Fruit fly (Drosophila melanogaster): ENCODE measurements around the gene dob.

Gene dob

DNA sequence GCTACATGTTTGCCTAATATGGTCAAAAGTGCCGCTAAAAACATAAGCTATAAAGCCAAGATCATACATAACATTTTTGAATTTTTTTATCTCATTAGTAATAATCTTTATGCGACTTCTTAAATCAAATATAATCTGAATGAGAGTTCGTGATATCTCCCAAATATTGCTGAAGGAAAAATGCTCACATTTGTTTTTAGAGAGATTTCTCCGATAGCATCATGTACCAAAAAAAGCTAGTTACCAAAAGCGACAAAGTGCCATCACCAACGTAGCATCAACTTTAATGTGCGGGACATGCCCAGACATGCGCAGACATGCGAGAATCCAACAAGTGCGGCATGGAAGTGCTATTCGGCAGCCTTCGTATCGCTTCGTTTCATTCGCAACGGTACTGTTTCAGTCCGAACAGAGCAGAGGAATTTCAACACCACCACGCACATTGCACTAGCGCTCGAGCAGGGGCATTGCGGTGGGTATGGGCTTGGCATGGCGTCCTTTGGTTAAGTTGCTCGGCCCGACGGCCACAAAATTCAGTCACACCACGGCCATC is 22.4 kb downstream of the dob start, which contains the start of gene Rab3-GEF:
Rab3-GEF (plus strand) TSS at position 537 of the 553 bp plus-strand sequence.
- TF ChIP-seq tai (GFP tag; optimal IDR thresholded peaks at IDR 0.05) (no peak), Myc (optimal IDR thresholded peaks at IDR 0.05) (no peak), dsf (GFP tag; optimal IDR thresholded peaks at IDR 0.05; ENCODE audit: borderline replicate concordance) (no peak), pan (optimal IDR thresholded peaks at IDR 0.05) (no peak), sv (GFP tag; optimal IDR thresholded peaks at IDR 0.05) (no peak), rgr (GFP tag; optimal IDR thresholded peaks at IDR 0.05) (no peak), brk (GFP tag; optimal IDR thresholded peaks at IDR 0.05) (no peak), Jra (GFP tag; optimal IDR thresholded peaks at IDR 0.05) (no peak), dl (GFP tag; optimal IDR thresholded peaks at IDR 0.05; ENCODE audit: insufficient read depth in 1 of 2, partially characterized antibody in 2 of 2) (no peak), Mio (GFP tag; optimal IDR thresholded peaks at IDR 0.05) (no peak), woc (GFP tag; optimal IDR thresholded peaks at IDR 0.05) (no peak), sage (GFP tag; optimal IDR thresholded peaks at IDR 0.05) (no peak), foxo (GFP tag; optimal IDR thresholded peaks at IDR 0.05) (no peak), ey (GFP tag; optimal IDR thresholded peaks at IDR 0.05) (no peak), Hnf4 (GFP tag; optimal IDR thresholded peaks at IDR 0.05) (no peak), usp (GFP tag; optimal IDR thresholded peaks at IDR 0.05) (no peak), Vsx2 (GFP tag; optimal IDR thresholded peaks at IDR 0.05; ENCODE audit: partially characterized antibody) (no peak), CG32264 (GFP tag; optimal IDR thresholded peaks at IDR 0.05) (no peak), jim (GFP tag; optimal IDR thresholded peaks at IDR 0.05) (no peak)

DNA sequence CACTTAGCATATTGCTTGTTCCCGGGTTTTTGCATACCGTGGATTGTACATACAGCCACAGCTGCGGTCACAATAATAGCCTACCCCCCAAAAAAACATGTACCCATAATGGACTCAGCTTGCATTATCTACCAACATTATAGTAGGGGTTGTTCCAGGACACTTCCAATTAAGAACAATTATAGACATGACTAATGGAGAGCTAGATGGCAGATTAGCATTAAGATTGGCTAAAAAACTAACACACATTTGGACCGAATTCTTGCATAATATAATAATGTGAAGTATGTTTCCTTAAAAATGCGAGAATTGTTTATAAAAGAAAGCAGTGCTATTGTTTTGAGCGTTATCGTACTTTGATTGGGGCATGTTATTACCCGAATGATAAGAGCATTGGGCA is 23.6 kb downstream of the dob start:
- no peak for TF ChIP-seq Hnf4 (GFP tag; optimal IDR thresholded peaks at IDR 0.05)
- TF ChIP-seq HLH106 (tag; optimal IDR thresholded peaks at IDR 0.05), result peak; percentile 30
- TF ChIP-seq Abd-B (GFP tag; optimal IDR thresholded peaks at IDR 0.05), result no peak
- no peak for TF ChIP-seq dl (GFP tag; optimal IDR thresholded peaks at IDR 0.05; ENCODE audit: insufficient read depth in 1 of 2, partially characterized antibody in 2 of 2)
- no peak for TF ChIP-seq tai (GFP tag; optimal IDR thresholded peaks at IDR 0.05)
- no peak for TF ChIP-seq sv (GFP tag; optimal IDR thresholded peaks at IDR 0.05)
- no peak for TF ChIP-seq CG9705 (GFP tag; optimal IDR thresholded peaks at IDR 0.05)
- no peak for TF ChIP-seq usp (GFP tag; optimal IDR thresholded peaks at IDR 0.05)
- peak; percentile 27 for TF ChIP-seq fru (GFP tag; optimal IDR thresholded peaks at IDR 0.05)
- no peak for TF ChIP-seq Dfd (GFP tag; optimal IDR thresholded peaks at IDR 0.05)
- TF ChIP-seq ey (GFP tag; optimal IDR thresholded peaks at IDR 0.05), result no peak
- TF ChIP-seq dsf (GFP tag; optimal IDR thresholded peaks at IDR 0.05; ENCODE audit: borderline replicate concordance), result no peak
- no peak for TF ChIP-seq lola (GFP tag; optimal IDR thresholded peaks at IDR 0.05)

DNA sequence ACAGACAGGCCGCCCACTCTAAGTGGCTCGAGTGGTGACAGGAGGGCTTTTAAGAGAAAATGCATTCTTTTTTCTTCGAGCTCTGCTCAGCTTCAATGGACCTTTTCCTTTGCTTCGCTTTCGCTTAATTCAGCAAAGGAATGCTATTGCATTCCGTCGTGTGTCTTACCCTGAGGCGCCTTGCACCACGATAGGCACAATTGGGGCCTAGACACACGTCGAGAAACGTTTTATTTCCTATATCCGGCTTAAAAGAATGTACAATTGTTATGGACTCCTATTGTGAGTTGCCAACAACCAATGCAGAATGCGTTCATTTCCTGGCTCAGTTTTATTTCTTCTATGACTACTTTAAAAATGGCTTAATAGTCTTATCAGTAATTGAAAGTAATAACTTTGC is 24.4 kb downstream of the dob start:
- peak; percentile 82 for TF ChIP-seq Vsx2 (GFP tag; optimal IDR thresholded peaks at IDR 0.05; ENCODE audit: partially characterized antibody)
- no peak for TF ChIP-seq CG9705 (GFP tag; optimal IDR thresholded peaks at IDR 0.05)

DNA sequence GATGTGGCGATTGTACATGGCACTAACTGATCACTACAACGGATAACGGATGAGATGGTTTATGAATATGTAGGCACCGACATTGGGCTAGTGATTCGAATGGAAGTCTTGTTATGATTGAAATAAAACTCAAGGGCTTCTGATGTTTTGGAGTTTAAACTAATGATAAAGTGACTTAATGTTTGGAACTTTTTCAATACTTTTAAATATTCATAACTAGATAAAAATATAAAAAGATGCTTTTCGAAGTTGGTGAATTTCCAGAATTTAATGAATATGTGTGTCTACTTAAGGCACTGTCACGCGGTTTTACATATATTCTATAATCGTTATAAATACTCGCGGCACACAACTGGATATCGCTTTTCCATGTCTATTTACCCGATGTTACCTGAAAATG is 29.1 kb downstream of the dob start, which contains the start of gene CG9072:
CG9072 (minus strand) TSS at position 101 of the 400 bp plus-strand sequence.
- TF ChIP-seq lola (GFP tag; optimal IDR thresholded peaks at IDR 0.05) (no peak), jim (GFP tag; optimal IDR thresholded peaks at IDR 0.05) (no peak), GATAd (GFP tag; optimal IDR thresholded peaks at IDR 0.05) (no peak), Dif (GFP tag; optimal IDR thresholded peaks at IDR 0.05; ENCODE audit: partially characterized antibody) (no peak), Mio (GFP tag; optimal IDR thresholded peaks at IDR 0.05) (no peak), sv (GFP tag; optimal IDR thresholded peaks at IDR 0.05) (no peak), OdsH (GFP tag; optimal IDR thresholded peaks at IDR 0.05) (no peak), dl (GFP tag; optimal IDR thresholded peaks at IDR 0.05; ENCODE audit: insufficient read depth in 1 of 2, partially characterized antibody in 2 of 2) (no peak), woc (GFP tag; optimal IDR thresholded peaks at IDR 0.05) (no peak), usp (GFP tag; optimal IDR thresholded peaks at IDR 0.05) (no peak), Hr83 (GFP tag; optimal IDR thresholded peaks at IDR 0.05; ENCODE audit: poor library complexity, severe bottlenecking) (no peak), Rel (GFP tag; optimal IDR thresholded peaks at IDR 0.05) (no peak), Rel (tag; optimal IDR thresholded peaks at IDR 0.05) (no peak), HLH106 (tag; optimal IDR thresholded peaks at IDR 0.05) (no peak), tai (GFP tag; optimal IDR thresholded peaks at IDR 0.05) (no peak), fru (GFP tag; optimal IDR thresholded peaks at IDR 0.05) (no peak), foxo (GFP tag; optimal IDR thresholded peaks at IDR 0.05) (no peak), CG32264 (GFP tag; optimal IDR thresholded peaks at IDR 0.05) (no peak), N (GFP tag; optimal IDR thresholded peaks at IDR 0.05) (no peak), brk (GFP tag; optimal IDR thresholded peaks at IDR 0.05) (no peak)
